Worm (Caenorhabditis elegans): Measurements from ENCODE around the gene R01E6.7.

The R01E6.7 gene

ce11 chrX:13518861-13519713, 50.7 kb downstream of the R01E6.7 start, which contains the start of the genes cdk-4 and F18H3.1 (continued):
- TF ChIP-seq C34F6.9 (tag; optimal IDR thresholded peaks at IDR 0.05) (peak; percentile 81), nhr-6 (tag; optimal IDR thresholded peaks at IDR 0.05) (no peak), ztf-1 (GFP tag; conservative IDR thresholded peaks at IDR 0.05) (no peak), sma-3 (GFP tag; optimal IDR thresholded peaks at IDR 0.05) (no peak), sma-9 (GFP tag; optimal IDR thresholded peaks at IDR 0.05) (no peak), sma-9 (tag; optimal IDR thresholded peaks at IDR 0.05) (no peak), nhr-25 (tag; optimal IDR thresholded peaks at IDR 0.05) (peak; percentile 23), mdl-1 (tag; optimal IDR thresholded peaks at IDR 0.05) (no peak), ztf-11 (tag; optimal IDR thresholded peaks at IDR 0.05) (no peak), alr-1 (tag; optimal IDR thresholded peaks at IDR 0.05) (no peak), fos-1 (tag; optimal IDR thresholded peaks at IDR 0.05) (peak; percentile 20), ZK546.5 (tag; optimal IDR thresholded peaks at IDR 0.05) (no peak), F13H6.1 (tag; optimal IDR thresholded peaks at IDR 0.05) (peak; percentile 15), nhr-23 (tag; optimal IDR thresholded peaks at IDR 0.05) (no peak), dmd-4 (tag; optimal IDR thresholded peaks at IDR 0.05) (no peak), nhr-77 (tag; optimal IDR thresholded peaks at IDR 0.05) (no peak), nhr-237 (tag; optimal IDR thresholded peaks at IDR 0.05) (no peak), gmeb-1 (tag; optimal IDR thresholded peaks at IDR 0.05) (no peak), mbf-1 (tag; optimal IDR thresholded peaks at IDR 0.05) (no peak), egl-27 (tag; optimal IDR thresholded peaks at IDR 0.05) (no peak), unc-55 (GFP tag; optimal IDR thresholded peaks at IDR 0.05) (peak; percentile 94)

All from whole organism, L2 larva.